Worm (Caenorhabditis elegans): ENCODE measurements around the gene cpin-1.
A peak's percentile ranks its signal among the peaks of the same experiment; 100 is the strongest.

Gene cpin-1

ce11 chrIV:9488315-9488714 lies 37.8 kb downstream of the cpin-1 start, which contains the start of gene sru-1:
TSS of gene sru-1 (plus strand) at chrIV:9488615.
- no peak for TF ChIP-seq mep-1 (tag; optimal IDR thresholded peaks at IDR 0.05)
- no peak for TF ChIP-seq mxl-3 (GFP tag; optimal IDR thresholded peaks at IDR 0.05)
- no peak for TF ChIP-seq hlh-30 (tag; optimal IDR thresholded peaks at IDR 0.05; ENCODE audit: insufficient read depth)
- no peak for TF ChIP-seq Y105C5A.15 (GFP tag; IDR thresholded peaks at IDR 0.05)
- no peak for TF ChIP-seq F49E8.2 (tag; optimal IDR thresholded peaks at IDR 0.05; ENCODE audit: borderline replicate concordance)
- no peak for TF ChIP-seq fos-1 (tag; optimal IDR thresholded peaks at IDR 0.05)
- TF ChIP-seq zag-1 (tag; optimal IDR thresholded peaks at IDR 0.05): no peak
- TF ChIP-seq nhr-111 (GFP tag; optimal IDR thresholded peaks at IDR 0.05): no peak
- no peak for TF ChIP-seq lin-15B (tag; optimal IDR thresholded peaks at IDR 0.05)
- TF ChIP-seq unc-39 (tag; optimal IDR thresholded peaks at IDR 0.05): no peak
- TF ChIP-seq dve-1 (tag; optimal IDR thresholded peaks at IDR 0.05; ENCODE audit: insufficient read depth): no peak

ce11 chrIV:9490320-9490719 lies 39.8 kb downstream of the cpin-1 start, which contains the start of gene sru-6:
TSS of gene sru-6 (plus strand) at chrIV:9490620.
- TF ChIP-seq dmd-6 (GFP tag; IDR thresholded peaks at IDR 0.05) (no peak), ZK546.5 (tag; optimal IDR thresholded peaks at IDR 0.05) (no peak), ceh-28 (tag; optimal IDR thresholded peaks at IDR 0.05) (no peak)

DNA sequence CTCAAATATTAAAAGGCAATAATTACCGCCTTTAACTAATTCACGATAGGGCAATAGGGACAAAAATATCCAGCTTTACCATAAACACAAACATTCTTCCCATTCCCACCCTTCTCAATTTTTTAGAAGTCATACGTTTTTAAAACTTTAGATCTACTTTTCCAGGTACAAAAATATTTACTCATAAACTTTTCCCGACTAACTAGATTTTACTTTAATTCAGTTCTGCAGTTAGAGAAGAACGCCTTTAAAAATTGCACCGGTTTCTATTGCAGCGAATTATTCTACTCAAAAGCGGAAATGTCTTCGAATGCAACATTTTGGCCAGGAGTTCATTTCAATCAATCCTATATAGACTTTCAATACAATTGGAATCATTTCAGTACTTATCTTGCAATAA lies 45.8 kb downstream of the cpin-1 start, which contains the start of gene sru-3:
TSS of gene sru-3 (plus strand) at position 301 of the 400 bp plus-strand sequence.
- TF ChIP-seq F26F4.8 (GFP tag; conservative IDR thresholded peaks at IDR 0.05): no peak
- TF ChIP-seq Y105C5A.15 (GFP tag; IDR thresholded peaks at IDR 0.05): no peak
- no peak for TF ChIP-seq ceh-32 (tag; optimal IDR thresholded peaks at IDR 0.05; ENCODE audit: poor library complexity)
- TF ChIP-seq R02D3.7 (tag; optimal IDR thresholded peaks at IDR 0.05): no peak
- no peak for TF ChIP-seq saeg-2 (GFP tag; IDR thresholded peaks at IDR 0.05)
- TF ChIP-seq spr-3 (GFP tag; optimal IDR thresholded peaks at IDR 0.05): no peak
- no peak for TF ChIP-seq rbr-2 (tag; optimal IDR thresholded peaks at IDR 0.05)
- no peak for TF ChIP-seq egl-43 (GFP tag; IDR thresholded peaks at IDR 0.05)

DNA sequence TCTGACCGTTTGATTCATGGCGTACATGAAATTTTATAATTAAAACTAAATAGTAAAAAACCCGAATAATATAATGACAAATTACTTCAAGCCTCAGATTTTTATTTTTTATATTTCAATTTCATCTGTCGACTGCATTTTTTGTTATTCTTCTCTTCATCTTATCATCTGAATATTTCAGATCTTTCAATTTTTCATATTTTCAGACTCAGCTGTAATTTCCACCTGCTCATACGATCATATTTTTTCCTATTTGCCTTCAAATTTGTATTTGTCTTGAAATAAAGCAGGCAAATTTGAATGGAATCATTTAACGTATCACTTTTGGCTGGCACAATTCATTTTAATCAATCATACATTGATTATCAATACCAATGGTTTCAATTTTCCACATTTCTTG lies 47.6 kb downstream of the cpin-1 start, which contains the start of gene sru-4:
TSS of gene sru-4 (plus strand) at position 301 of the 400 bp plus-strand sequence.
- TF ChIP-seq daf-16 (GFP tag; optimal IDR thresholded peaks at IDR 0.05) (no peak), daf-16 (tag; optimal IDR thresholded peaks at IDR 0.05) (no peak), zip-2 (tag; optimal IDR thresholded peaks at IDR 0.05) (no peak), madf-9 (GFP tag; conservative IDR thresholded peaks at IDR 0.05) (no peak), daf-19 (GFP tag; conservative IDR thresholded peaks at IDR 0.05) (no peak), mxl-3 (GFP tag; optimal IDR thresholded peaks at IDR 0.05) (no peak), hif-1 (tag; optimal IDR thresholded peaks at IDR 0.05) (no peak), cey-2 (tag; optimal IDR thresholded peaks at IDR 0.05; ENCODE audit: borderline replicate concordance, insufficient read depth) (no peak), ceh-28 (tag; optimal IDR thresholded peaks at IDR 0.05) (no peak), rbr-2 (tag; optimal IDR thresholded peaks at IDR 0.05) (no peak), nhr-111 (GFP tag; optimal IDR thresholded peaks at IDR 0.05) (no peak), pqm-1 (tag; optimal IDR thresholded peaks at IDR 0.05) (no peak), nhr-41 (GFP tag; IDR thresholded peaks at IDR 0.05) (no peak), nhr-237 (tag; optimal IDR thresholded peaks at IDR 0.05) (no peak), ceh-20 (GFP tag; IDR thresholded peaks at IDR 0.05) (no peak), lin-38 (GFP tag; IDR thresholded peaks at IDR 0.05) (no peak), D1046.2 (GFP tag; IDR thresholded peaks at IDR 0.05) (no peak)

- TF ChIP-seq ctbp-1 (GFP tag; IDR thresholded peaks at IDR 0.05) (no peak), nhr-28 (tag; optimal IDR thresholded peaks at IDR 0.05) (peak; percentile 94), gei-8 (GFP tag; optimal IDR thresholded peaks at IDR 0.05) (no peak), ama-1 (optimal IDR thresholded peaks at IDR 0.05) (no peak), madf-9 (GFP tag; conservative IDR thresholded peaks at IDR 0.05) (no peak)
Measured at ce11 chrIV:9499636-9500035, 49.2 kb downstream of the cpin-1 start.
